Worm (Caenorhabditis elegans): ENCODE results near the gene F27E5.9.

ce11 chrII:10155106-10155505, 20.4 kb downstream of the F27E5.9 start, which contains the start of gene nlp-63:
- TF ChIP-seq cog-1 (tag; optimal IDR thresholded peaks at IDR 0.05) (no peak), ztf-23 (GFP tag; IDR thresholded peaks at IDR 0.05) (no peak), flt-1 (GFP tag; IDR thresholded peaks at IDR 0.05) (no peak), klf-2 (GFP tag; conservative IDR thresholded peaks at IDR 0.05) (no peak), ztf-29 (GFP tag; IDR thresholded peaks at IDR 0.05) (no peak)
